Fruit fly (Drosophila melanogaster) whole organism, embryonic: ENCODE data around the gene CG32036.

ENCODE experiments used
- CG15479 ChIP-seq: fragments of 200-800 bp; sonication (Bioruptor generic); optimal IDR thresholded peaks from 3 replicates; lab custom pipeline; 2019; ENCODE audit warnings: missing biosample characterization, mild to moderate bottlenecking, missing genetic modification characterization, moderate library complexity
- CG16779 ChIP-seq: fragments of 200-800 bp; sonication (Bioruptor generic); IDR thresholded peaks from 2 replicates; pipeline ENCODE4 v1.3.6; 2022; ENCODE audit warnings: missing biosample characterization, missing genetic modification characterization
- CG3838 ChIP-seq: fragments of 200-800 bp; sonication (Bioruptor generic); optimal IDR thresholded peaks from 3 replicates; lab custom pipeline; 2016; ENCODE audit warnings: missing biosample characterization, missing genetic modification characterization
- CG4360 ChIP-seq: fragments of 200-800 bp; sonication (Bioruptor generic); IDR thresholded peaks from 2 replicates; pipeline ENCODE4 v1.3.6; 2022; ENCODE audit warnings: missing biosample characterization, missing genetic modification characterization
- CG7839 ChIP-seq: fragments of 200-800 bp; sonication (Bioruptor generic); optimal IDR thresholded peaks from 3 replicates; lab custom pipeline; 2018; ENCODE audit warnings: missing biosample characterization, mild to moderate bottlenecking, missing genetic modification characterization, moderate library complexity
- CG9876 ChIP-seq: fragments of 200-800 bp; sonication (Bioruptor generic); optimal IDR thresholded peaks from 2 replicates; lab custom pipeline; 2016; ENCODE audit warnings: missing biosample characterization, missing genetic modification characterization
- ab ChIP-seq: fragments of 200-800 bp; sonication (Bioruptor generic); optimal IDR thresholded peaks from 2 replicates; lab custom pipeline; 2016; ENCODE audit warnings: missing biosample characterization, missing genetic modification characterization
- amos ChIP-seq: fragments of 200-800 bp; sonication (Bioruptor generic); IDR thresholded peaks from 2 replicates; pipeline ENCODE4 v1.3.6; 2022; ENCODE audit warnings: missing biosample characterization, missing genetic modification characterization; ENCODE audit not compliant: partially characterized antibody
- fd102C ChIP-seq: fragments of 200-800 bp; sonication (Bioruptor generic); optimal IDR thresholded peaks from 2 replicates; lab custom pipeline; 2018; ENCODE audit warnings: missing biosample characterization, mild to moderate bottlenecking, missing genetic modification characterization, moderate library complexity
- gce ChIP-seq: fragments of 200-800 bp; sonication (Bioruptor generic); IDR thresholded peaks from 3 replicates; pipeline ENCODE4 v1.3.6; 2022; ENCODE audit warnings: missing biosample characterization, missing genetic modification characterization
- psq ChIP-seq: fragments of 200-800 bp; sonication (Bioruptor generic); optimal IDR thresholded peaks from 2 replicates; lab custom pipeline; 2017; ENCODE audit warnings: missing biosample characterization, missing genetic modification characterization
- zen2 ChIP-seq: fragments of 200-800 bp; sonication (Bioruptor generic); IDR thresholded peaks from 3 replicates; pipeline ENCODE4 v1.3.6; 2022; ENCODE audit warnings: missing biosample characterization, missing genetic modification characterization; ENCODE audit not compliant: partially characterized antibody

DNA sequence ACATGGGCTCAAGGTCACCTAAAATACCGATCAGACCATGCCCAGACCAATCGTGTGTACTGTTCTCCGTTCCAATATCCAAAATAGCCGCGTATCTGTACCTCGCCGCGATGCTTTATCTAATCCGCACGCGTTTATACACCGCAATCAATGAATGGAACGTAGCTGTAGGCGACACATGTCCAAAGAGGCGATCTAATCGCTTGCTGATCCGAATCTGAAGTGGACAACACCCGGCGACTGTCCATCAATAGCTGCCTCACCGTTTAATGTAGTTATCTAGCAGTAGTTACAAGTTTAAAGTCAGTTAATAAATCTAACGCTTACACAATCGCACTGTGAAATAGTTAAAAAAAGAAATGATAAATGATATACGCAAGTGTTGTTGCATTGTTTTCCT, 36.6 kb downstream of the CG32036 start:
- TF ChIP-seq CG7839 (tag; lab: Kevin White, UChicago) = no peak
- TF ChIP-seq amos (GFP tag; lab: Robert Waterston, UW) = no peak
- no peak for TF ChIP-seq CG3838 (GFP tag; lab: Kevin White, UChicago)
- no peak for TF ChIP-seq CG4360 (GFP tag; lab: Robert Waterston, UW)
- no peak for TF ChIP-seq ab
- TF ChIP-seq CG15479 = no peak
- TF ChIP-seq zen2 = no peak
- no peak for TF ChIP-seq fd102C (GFP tag; lab: Kevin White, UChicago)
- no peak for TF ChIP-seq gce (GFP tag; lab: Robert Waterston, UW)
- TF ChIP-seq CG16779 (GFP tag; lab: Robert Waterston, UW) = no peak
- TF ChIP-seq CG9876 (GFP tag; lab: Kevin White, UChicago) = no peak
- TF ChIP-seq psq (GFP tag; lab: Kevin White, UChicago) = no peak
